Worm (Caenorhabditis elegans): ENCODE data around the gene npr-39.
A peak's percentile ranks its signal among the peaks of the same experiment; 100 is the strongest.

npr-39 gene

ce11 chrV:10064221-10064620, 2.6 kb upstream of the npr-39 start, which contains the start of gene fipr-13:
Gene fipr-13 (plus strand): TSS chrV:10064521.
- TF ChIP-seq attf-4 (tag; optimal IDR thresholded peaks at IDR 0.05) (no peak), ceh-82 (tag; optimal IDR thresholded peaks at IDR 0.05) (no peak), set-16 (GFP tag; IDR thresholded peaks at IDR 0.05) (no peak), fos-1 (tag; optimal IDR thresholded peaks at IDR 0.05) (no peak), lin-38 (GFP tag; IDR thresholded peaks at IDR 0.05) (no peak), lir-3 (tag; optimal IDR thresholded peaks at IDR 0.05) (no peak), daf-16 (GFP tag; optimal IDR thresholded peaks at IDR 0.05) (no peak), daf-16 (tag; optimal IDR thresholded peaks at IDR 0.05) (no peak), lsy-2 (tag; optimal IDR thresholded peaks at IDR 0.05) (no peak), dpl-1 (GFP tag; optimal IDR thresholded peaks at IDR 0.05) (no peak), Y5F2A.4 (GFP tag; optimal IDR thresholded peaks at IDR 0.05) (no peak), egl-43 (GFP tag; IDR thresholded peaks at IDR 0.05) (no peak), nhr-76 (tag; optimal IDR thresholded peaks at IDR 0.05) (no peak)

- no peak for TF ChIP-seq mxl-3 (GFP tag; optimal IDR thresholded peaks at IDR 0.05)
- TF ChIP-seq unc-62 (GFP tag; optimal IDR thresholded peaks at IDR 0.05 in 1 of 2): peak in 1 of 2 experiments; percentile 4
- TF ChIP-seq unc-62 (tag; optimal IDR thresholded peaks at IDR 0.05): no peak
Observed at ce11 chrV:10065679-10066078, 1.2 kb upstream of the npr-39 start.

ce11 chrV:10070541-10070940, 3.7 kb downstream of the npr-39 start, which contains the start of gene nhr-192:
Gene nhr-192 (minus strand): TSS chrV:10070641.
- TF ChIP-seq T20F7.1 (GFP tag; optimal IDR thresholded peaks at IDR 0.05) (no peak), unc-62 (GFP tag; optimal IDR thresholded peaks at IDR 0.05 in 1 of 2) (peak in 1 of 2 experiments; percentile 58), unc-62 (tag; optimal IDR thresholded peaks at IDR 0.05) (no peak)

ce11 chrV:10072721-10073120, 5.9 kb downstream of the npr-39 start:
- TF ChIP-seq zfp-3 (GFP tag; conservative IDR thresholded peaks at IDR 0.05): no peak
- TF ChIP-seq unc-62 (GFP tag; optimal IDR thresholded peaks at IDR 0.05 in 1 of 2): peak in 1 of 2 experiments; percentile 91
- TF ChIP-seq unc-62 (tag; optimal IDR thresholded peaks at IDR 0.05): no peak

- TF ChIP-seq Y48G9A.11 (GFP tag; IDR thresholded peaks at IDR 0.05): no peak
- TF ChIP-seq dmd-9 (GFP tag; IDR thresholded peaks at IDR 0.05): no peak
- TF ChIP-seq nhr-77 (tag; optimal IDR thresholded peaks at IDR 0.05): no peak
- TF ChIP-seq dmd-6 (GFP tag; IDR thresholded peaks at IDR 0.05): no peak
- TF ChIP-seq unc-39 (tag; optimal IDR thresholded peaks at IDR 0.05): no peak
- TF ChIP-seq zfp-3 (GFP tag; conservative IDR thresholded peaks at IDR 0.05): no peak
- TF ChIP-seq T20F7.1 (GFP tag; optimal IDR thresholded peaks at IDR 0.05): no peak
- no peak for TF ChIP-seq egl-43 (GFP tag; IDR thresholded peaks at IDR 0.05)
- TF ChIP-seq unc-62 (GFP tag; optimal IDR thresholded peaks at IDR 0.05 in 1 of 2): no peak
- TF ChIP-seq unc-62 (tag; optimal IDR thresholded peaks at IDR 0.05): no peak
- TF ChIP-seq dmd-8 (GFP tag; IDR thresholded peaks at IDR 0.05): no peak
- TF ChIP-seq nhr-10 (tag; optimal IDR thresholded peaks at IDR 0.05): no peak
- TF ChIP-seq saeg-2 (GFP tag; IDR thresholded peaks at IDR 0.05): no peak
- TF ChIP-seq F49E8.2 (tag; optimal IDR thresholded peaks at IDR 0.05; ENCODE audit: borderline replicate concordance): no peak
- TF ChIP-seq spr-1 (tag; optimal IDR thresholded peaks at IDR 0.05): no peak
- TF ChIP-seq lin-1 (GFP tag; IDR thresholded peaks at IDR 0.05): no peak
- TF ChIP-seq nhr-42 (GFP tag; IDR thresholded peaks at IDR 0.05): no peak
- TF ChIP-seq tra-1 (GFP tag; IDR thresholded peaks at IDR 0.05): no peak
- no peak for TF ChIP-seq ZK337.2 (GFP tag; IDR thresholded peaks at IDR 0.05)
- no peak for TF ChIP-seq nhr-41 (GFP tag; IDR thresholded peaks at IDR 0.05)
Observed at ce11 chrV:10073793-10074192, 6.9 kb downstream of the npr-39 start, which contains the start of gene F57A8.6. Gene F57A8.6 (minus strand): TSS chrV:10073893.

- TF ChIP-seq hif-1 (tag; optimal IDR thresholded peaks at IDR 0.05) (no peak), F44E2.7 (GFP tag; IDR thresholded peaks at IDR 0.05) (no peak), ZK337.2 (GFP tag; IDR thresholded peaks at IDR 0.05) (no peak), nhr-11 (tag; optimal IDR thresholded peaks at IDR 0.05) (no peak), zag-1 (tag; optimal IDR thresholded peaks at IDR 0.05) (no peak), ceh-28 (tag; optimal IDR thresholded peaks at IDR 0.05) (no peak), tra-1 (GFP tag; IDR thresholded peaks at IDR 0.05) (no peak), aly-2 (tag; optimal IDR thresholded peaks at IDR 0.05) (no peak), set-16 (GFP tag; IDR thresholded peaks at IDR 0.05) (no peak), unc-39 (tag; optimal IDR thresholded peaks at IDR 0.05) (no peak), R02D3.7 (tag; optimal IDR thresholded peaks at IDR 0.05) (no peak)
Observed at ce11 chrV:10075441-10075840, 8.6 kb downstream of the npr-39 start, which contains the start of gene F57A8.7. Gene F57A8.7 (plus strand): TSS chrV:10075741.

Measured in whole organism, L4 larva.